Worm (Caenorhabditis elegans) whole organism, L1 larva: ENCODE data around the gene F28H7.3.

Experiments
- C16A3.4 ChIP-seq: fragments of 150-350 bp; optimal IDR thresholded peaks from 2 replicates; lab custom pipeline; 2014; ENCODE audit warnings: missing biosample characterization, missing genetic modification characterization
- blmp-1 ChIP-seq: fragments of 150-350 bp; optimal IDR thresholded peaks from 2 replicates; lab custom pipeline; 2014; ENCODE audit warnings: missing biosample characterization, missing genetic modification characterization
- dpl-1 ChIP-seq, 3 experiments: fragments of 150-350 bp in 2 of 3; sonication (generic microtip) in 1 of 3; optimal IDR thresholded peaks; 2 replicates each; lab custom pipeline; 2014 to 2017; ENCODE audit warnings: missing biosample characterization in 3 of 3, missing genetic modification characterization in 3 of 3, missing genetic modification reagents in 3 of 3
- egl-27 ChIP-seq, 2 experiments: fragments of 150-350 bp in 1 of 2; sonication (generic microtip); optimal IDR thresholded peaks; 3 replicates each; lab custom pipeline; 2017 to 2018; ENCODE audit warnings: missing biosample characterization in 2 of 2, missing genetic modification characterization in 2 of 2, missing genetic modification reagents in 2 of 2
- elt-3 ChIP-seq, 6 experiments: fragments of 150-350 bp in 1 of 6; sonication (generic microtip); optimal IDR thresholded peaks; 2 replicates each; lab custom pipeline; 2017 to 2018; ENCODE audit warnings: missing biosample characterization in 6 of 6, missing genetic modification characterization in 6 of 6, inconsistent platforms in 1 of 6
- hlh-4 ChIP-seq: sonication (generic microtip); optimal IDR thresholded peaks from 2 replicates; lab custom pipeline; 2016; ENCODE audit warnings: mild to moderate bottlenecking, missing genetic modification characterization, missing compliant biosample characterization
- lin-39 ChIP-seq: fragments of 150-350 bp; optimal IDR thresholded peaks from 2 replicates; lab custom pipeline; 2014; ENCODE audit warnings: missing biosample characterization, missing genetic modification reagents, missing genetic modification characterization
- mef-2 ChIP-seq: fragments of 150-350 bp; optimal IDR thresholded peaks from 2 replicates; lab custom pipeline; 2014; ENCODE audit warnings: missing biosample characterization, missing genetic modification characterization
- mep-1 ChIP-seq: fragments of 150-350 bp; optimal IDR thresholded peaks from 2 replicates; lab custom pipeline; 2014; ENCODE audit warnings: missing biosample characterization, missing genetic modification characterization
- nhr-90 ChIP-seq: sonication (generic microtip); optimal IDR thresholded peaks from 2 replicates; lab custom pipeline; 2016; ENCODE audit warnings: mild to moderate bottlenecking, missing genetic modification characterization, missing compliant biosample characterization; ENCODE audit not compliant: poor library complexity
- pax-3 ChIP-seq: fragments of 200-800 bp; sonication (Bioruptor generic); optimal IDR thresholded peaks from 2 replicates; lab custom pipeline; 2018; ENCODE audit warnings: mild to moderate bottlenecking, missing genetic modification characterization, moderate library complexity, missing compliant biosample characterization
- snpc-4 ChIP-seq: fragments of 150-350 bp; optimal IDR thresholded peaks from 2 replicates; lab custom pipeline; 2014; ENCODE audit warnings: missing biosample characterization, missing genetic modification characterization
- ztf-11 ChIP-seq, 2 experiments: sonication (generic microtip); optimal IDR thresholded peaks; 2 replicates each; lab custom pipeline; 2016 to 2017; ENCODE audit warnings: missing genetic modification characterization in 2 of 2, missing biosample characterization in 1 of 2, missing compliant biosample characterization in 1 of 2

- TF ChIP-seq elt-3 (tag; optimal IDR thresholded peaks at IDR 0.05; lab: Kevin White, UChicago) (no peak), mep-1 (tag; lab: Kevin White, UChicago) (no peak), C16A3.4 (no peak), egl-27 (tag; optimal IDR thresholded peaks at IDR 0.05; lab: Kevin White, UChicago) (no peak), ztf-11 (tag; optimal IDR thresholded peaks at IDR 0.05; lab: Kevin White, UChicago) (no peak), snpc-4 (tag; lab: Kevin White, UChicago) (no peak), nhr-90 (tag; lab: Kevin White, UChicago) (no peak), pax-3 (no peak), blmp-1 (tag; lab: Kevin White, UChicago) (no peak), lin-39 (no peak), dpl-1 (GFP tag; optimal IDR thresholded peaks at IDR 0.05; lab: Kevin White, UChicago) (no peak), mef-2 (tag; lab: Kevin White, UChicago) (no peak), hlh-4 (tag; lab: Kevin White, UChicago) (no peak)
Measured at ce11 chrV:10798090-10798489, 47.5 kb upstream of the F28H7.3 start, which contains the start of gene srh-184.
